Worm (Caenorhabditis elegans) whole organism, early embryonic: ENCODE measurements around the gene acr-2.

Experiments used
- B0310.2 ChIP-seq: sonication (generic microtip); optimal IDR thresholded peaks from 2 replicates; lab custom pipeline; 2016; ENCODE audit warnings: mild to moderate bottlenecking, missing genetic modification characterization, missing compliant biosample characterization
- F13C5.2 ChIP-seq: sonication (generic microtip); optimal IDR thresholded peaks from 2 replicates; lab custom pipeline; 2017; ENCODE audit warnings: mild to moderate bottlenecking, missing genetic modification characterization, inconsistent platforms, missing compliant biosample characterization
- aly-1 ChIP-seq: sonication (generic microtip); optimal IDR thresholded peaks from 2 replicates; lab custom pipeline; 2016; ENCODE audit warnings: missing genetic modification characterization, missing compliant biosample characterization
- ama-1 ChIP-seq: fragments of 150-350 bp; optimal IDR thresholded peaks from 2 replicates; lab custom pipeline; 2014
- ceh-13 ChIP-seq: fragments of 200-800 bp; sonication (Bioruptor generic); optimal IDR thresholded peaks from 2 replicates; lab custom pipeline; 2018; ENCODE audit warnings: mild to moderate bottlenecking, missing genetic modification characterization, missing compliant biosample characterization
- ceh-36 ChIP-seq: sonication (generic microtip); optimal IDR thresholded peaks from 2 replicates; lab custom pipeline; 2016; ENCODE audit warnings: missing genetic modification characterization, inconsistent platforms, missing compliant biosample characterization
- ets-7 ChIP-seq: sonication (generic microtip); optimal IDR thresholded peaks from 2 replicates; lab custom pipeline; 2016; ENCODE audit warnings: missing genotype, missing genetic modification characterization, missing compliant biosample characterization
- flt-1 ChIP-seq: fragments of 200-800 bp; sonication (Bioruptor generic); IDR thresholded peaks from 2 replicates; pipeline ENCODE4 v1.3.6; 2022; ENCODE audit warnings: missing genetic modification characterization, missing compliant biosample characterization
- hmbx-1 ChIP-seq: sonication (generic microtip); optimal IDR thresholded peaks from 2 replicates; lab custom pipeline; 2016; ENCODE audit warnings: mild to moderate bottlenecking, missing genetic modification characterization, missing compliant biosample characterization
- hmg-4 ChIP-seq: fragments of 200-800 bp; sonication (Bioruptor generic); optimal IDR thresholded peaks from 2 replicates; lab custom pipeline; 2018; ENCODE audit warnings: mild to moderate bottlenecking, missing genetic modification characterization, missing compliant biosample characterization
- hnd-1 ChIP-seq: sonication (generic microtip); optimal IDR thresholded peaks from 2 replicates; lab custom pipeline; 2016; ENCODE audit warnings: missing genetic modification characterization, missing compliant biosample characterization
- pes-1 ChIP-seq: fragments of 200-800 bp; sonication (Bioruptor generic); IDR thresholded peaks from 2 replicates; pipeline ENCODE4 v1.3.6; 2022; ENCODE audit warnings: missing genetic modification reagents, missing genetic modification characterization, missing compliant biosample characterization
- scrt-1 ChIP-seq: fragments of 200-800 bp; sonication (Bioruptor generic); IDR thresholded peaks from 2 replicates; pipeline ENCODE4 v1.3.6; 2022; ENCODE audit warnings: missing genetic modification characterization, missing compliant biosample characterization
- sea-1 ChIP-seq: fragments of 200-800 bp; sonication (Bioruptor generic); conservative IDR thresholded peaks from 2 replicates; pipeline ENCODE4 v1.3.6; 2022; ENCODE audit warnings: missing genetic modification characterization, missing compliant biosample characterization
- tbx-11 ChIP-seq: fragments of 200-800 bp; sonication (Bioruptor generic); IDR thresholded peaks from 2 replicates; pipeline ENCODE4 v1.3.6; 2022; ENCODE audit warnings: missing genetic modification characterization, missing compliant biosample characterization
- tbx-37 ChIP-seq: fragments of 200-800 bp; sonication (Bioruptor generic); conservative IDR thresholded peaks from 2 replicates; pipeline ENCODE4 v1.3.6; 2022; ENCODE audit warnings: missing genetic modification reagents, missing genetic modification characterization, missing compliant biosample characterization
- tra-4 ChIP-seq: sonication (generic microtip); optimal IDR thresholded peaks from 2 replicates; lab custom pipeline; 2017; ENCODE audit warnings: missing genetic modification characterization, missing compliant biosample characterization

acr-2 gene

ce11 chrX:6705156-6705555 lies 2.8 kb downstream of the acr-2 start:
- no peak for TF ChIP-seq flt-1 (GFP tag; lab: Robert Waterston, UW)

- TF ChIP-seq hnd-1 (tag; lab: Kevin White, UChicago) (no peak), hmg-4 (no peak), F13C5.2 (tag; lab: Kevin White, UChicago) (no peak), tbx-11 (GFP tag; lab: Robert Waterston, UW) (no peak), ceh-13 (GFP tag; lab: Kevin White, UChicago) (no peak), scrt-1 (GFP tag; lab: Robert Waterston, UW) (no peak), sea-1 (no peak), ama-1 (lab: Kevin White, UChicago) (no peak), ets-7 (tag; lab: Kevin White, UChicago) (no peak), aly-1 (tag; lab: Kevin White, UChicago) (no peak), hmbx-1 (tag; lab: Kevin White, UChicago) (no peak), flt-1 (GFP tag; lab: Robert Waterston, UW) (no peak), pes-1 (GFP tag; lab: Robert Waterston, UW) (no peak), tra-4 (tag; lab: Kevin White, UChicago) (no peak), ceh-36 (no peak), tbx-37 (GFP tag; lab: Robert Waterston, UW) (no peak), B0310.2 (tag; lab: Kevin White, UChicago) (no peak)
Measured at ce11 chrX:6709238-6709637, 6.9 kb downstream of the acr-2 start, which contains the start of gene acr-3. acr-3 (plus strand) TSS chrX:6709538.

ce11 chrX:6713277-6713676 lies 10.9 kb downstream of the acr-2 start, which contains the start of gene nas-11:
nas-11 (plus strand) TSS chrX:6713577.
- TF ChIP-seq ama-1 (lab: Kevin White, UChicago): no peak
- no peak for TF ChIP-seq flt-1 (GFP tag; lab: Robert Waterston, UW)
- TF ChIP-seq F13C5.2 (tag; lab: Kevin White, UChicago): no peak
- no peak for TF ChIP-seq hmbx-1 (tag; lab: Kevin White, UChicago)
- no peak for TF ChIP-seq hnd-1 (tag; lab: Kevin White, UChicago)
- no peak for TF ChIP-seq hmg-4
- TF ChIP-seq pes-1 (GFP tag; lab: Robert Waterston, UW): no peak
- TF ChIP-seq ceh-13 (GFP tag; lab: Kevin White, UChicago): no peak
- TF ChIP-seq ceh-36: no peak
- TF ChIP-seq aly-1 (tag; lab: Kevin White, UChicago): no peak
- no peak for TF ChIP-seq tra-4 (tag; lab: Kevin White, UChicago)

- TF ChIP-seq hnd-1 (tag; lab: Kevin White, UChicago): no peak
Measured at ce11 chrX:6718595-6718994, 16.2 kb downstream of the acr-2 start, which contains the start of gene smf-2. smf-2 (minus strand) TSS chrX:6718695.

ce11 chrX:6722966-6723365 lies 20.6 kb downstream of the acr-2 start, which contains the start of gene smf-1:
smf-1 (minus strand) TSS chrX:6723066.
- TF ChIP-seq aly-1 (tag; lab: Kevin White, UChicago) (no peak), pes-1 (GFP tag; lab: Robert Waterston, UW) (no peak), tbx-37 (GFP tag; lab: Robert Waterston, UW) (no peak), scrt-1 (GFP tag; lab: Robert Waterston, UW) (no peak), ceh-36 (no peak), flt-1 (GFP tag; lab: Robert Waterston, UW) (no peak), ceh-13 (GFP tag; lab: Kevin White, UChicago) (no peak), sea-1 (no peak), B0310.2 (tag; lab: Kevin White, UChicago) (no peak), hmbx-1 (tag; lab: Kevin White, UChicago) (no peak), tbx-11 (GFP tag; lab: Robert Waterston, UW) (no peak), hnd-1 (tag; lab: Kevin White, UChicago) (no peak), hmg-4 (no peak)

- TF ChIP-seq sea-1 (no peak), ceh-13 (GFP tag; lab: Kevin White, UChicago) (no peak), hmg-4 (no peak), tra-4 (tag; lab: Kevin White, UChicago) (no peak), pes-1 (GFP tag; lab: Robert Waterston, UW) (no peak), F13C5.2 (tag; lab: Kevin White, UChicago) (no peak), tbx-37 (GFP tag; lab: Robert Waterston, UW) (no peak)
Measured at ce11 chrX:6725260-6725718, 22.9 kb downstream of the acr-2 start, which contains the start of gene slc-25A10. slc-25A10 (minus strand) TSS chrX:6725668.

ce11 chrX:6728820-6729396 lies 26.6 kb downstream of the acr-2 start:
- no peak for TF ChIP-seq flt-1 (GFP tag; lab: Robert Waterston, UW)
- no peak for TF ChIP-seq hmg-4

ce11 chrX:6729593-6729992 lies 27.2 kb downstream of the acr-2 start, which contains the start of gene K11G12.6:
K11G12.6 (minus strand) TSS chrX:6729657.
- TF ChIP-seq tbx-37 (GFP tag; lab: Robert Waterston, UW) (no peak), hnd-1 (tag; lab: Kevin White, UChicago) (no peak), sea-1 (no peak), tbx-11 (GFP tag; lab: Robert Waterston, UW) (no peak), flt-1 (GFP tag; lab: Robert Waterston, UW) (no peak), hmg-4 (no peak), aly-1 (tag; lab: Kevin White, UChicago) (no peak), tra-4 (tag; lab: Kevin White, UChicago) (no peak), B0310.2 (tag; lab: Kevin White, UChicago) (no peak), ceh-13 (GFP tag; lab: Kevin White, UChicago) (no peak), hmbx-1 (tag; lab: Kevin White, UChicago) (no peak), scrt-1 (GFP tag; lab: Robert Waterston, UW) (no peak), ama-1 (lab: Kevin White, UChicago) (no peak), ceh-36 (no peak), ets-7 (tag; lab: Kevin White, UChicago) (no peak), F13C5.2 (tag; lab: Kevin White, UChicago) (no peak)
